Worm (Caenorhabditis elegans) whole organism, L4 larva: ENCODE data around the gene sox-4.
A peak's percentile ranks its signal among the peaks of the same experiment; 100 is the strongest.

Source experiments
- F37D6.2 ChIP-seq: sonication (generic microtip); optimal IDR thresholded peaks from 2 replicates; lab custom pipeline; 2016; ENCODE audit warnings: mild to moderate bottlenecking, missing genetic modification characterization, missing compliant biosample characterization
- F49E8.2 ChIP-seq: sonication (generic microtip); optimal IDR thresholded peaks from 2 replicates; lab custom pipeline; 2016; ENCODE audit warnings: missing compliant biosample characterization, mild to moderate bottlenecking, missing genetic modification characterization, borderline replicate concordance
- Y105C5A.15 ChIP-seq: fragments of 200-800 bp; sonication (Bioruptor generic); IDR thresholded peaks from 2 replicates; pipeline ENCODE4 v1.3.6; 2022; ENCODE audit warnings: missing genetic modification characterization, missing compliant biosample characterization
- Y48G9A.11 ChIP-seq: fragments of 200-800 bp; sonication (Bioruptor generic); IDR thresholded peaks from 2 replicates; pipeline ENCODE4 v1.3.6; 2022; ENCODE audit warnings: missing genetic modification reagents, missing genetic modification characterization, missing compliant biosample characterization
- ZK337.2 ChIP-seq: fragments of 200-800 bp; sonication (Bioruptor generic); IDR thresholded peaks from 2 replicates; pipeline ENCODE4 v1.3.6; 2022; ENCODE audit warnings: missing genetic modification reagents, missing genetic modification characterization, missing compliant biosample characterization
- aha-1 ChIP-seq: fragments of 150-350 bp; peaks from one replicate; lab custom pipeline; 2014; ENCODE audit warnings: missing biosample characterization, missing genetic modification characterization
- aly-2 ChIP-seq: sonication (generic microtip); optimal IDR thresholded peaks from 2 replicates; lab custom pipeline; 2018; ENCODE audit warnings: missing biosample characterization, missing genetic modification characterization
- ama-1 ChIP-seq: fragments of 150-350 bp; optimal IDR thresholded peaks from 2 replicates; lab custom pipeline; 2014; ENCODE audit warnings: inconsistent platforms, mixed read lengths
- attf-4 ChIP-seq: sonication (generic microtip); optimal IDR thresholded peaks from 3 replicates; lab custom pipeline; 2017; ENCODE audit warnings: missing biosample characterization, missing genetic modification characterization
- ceh-20 ChIP-seq: fragments of 200-800 bp; sonication (Bioruptor generic); IDR thresholded peaks from 2 replicates; pipeline ENCODE4 v1.3.6; 2022; ENCODE audit warnings: missing genetic modification reagents, missing genetic modification characterization, missing compliant biosample characterization
- ceh-62 ChIP-seq: sonication (generic microtip); optimal IDR thresholded peaks from 2 replicates; lab custom pipeline; 2017; ENCODE audit warnings: missing biosample characterization, missing genetic modification characterization
- ceh-82 ChIP-seq: sonication (generic microtip); optimal IDR thresholded peaks from 2 replicates; lab custom pipeline; 2017; ENCODE audit warnings: missing biosample characterization, missing genetic modification characterization
- daf-16 ChIP-seq, 3 experiments: sonication (generic microtip); optimal IDR thresholded peaks; 2 replicates each; lab custom pipeline; 2016 to 2017; ENCODE audit warnings: missing genetic modification characterization in 3 of 3, missing genetic modification reagents in 3 of 3, mild to moderate bottlenecking in 2 of 3, missing compliant biosample characterization in 2 of 3, missing biosample characterization in 1 of 3, moderate library complexity in 1 of 3
- dmd-6 ChIP-seq: fragments of 200-800 bp; sonication (Bioruptor generic); IDR thresholded peaks from 2 replicates; pipeline ENCODE4 v1.3.6; 2022; ENCODE audit warnings: missing genetic modification reagents, missing genetic modification characterization, missing compliant biosample characterization
- dpl-1 ChIP-seq: fragments of 150-350 bp; optimal IDR thresholded peaks from 2 replicates; lab custom pipeline; 2014; ENCODE audit warnings: missing biosample characterization, missing genetic modification reagents, missing genetic modification characterization
- duxl-1 ChIP-seq: sonication (generic microtip); optimal IDR thresholded peaks from 2 replicates; lab custom pipeline; 2016; ENCODE audit warnings: mild to moderate bottlenecking, missing genetic modification characterization, moderate library complexity, missing compliant biosample characterization; ENCODE audit not compliant: poor library complexity
- dve-1 ChIP-seq: sonication (generic microtip); optimal IDR thresholded peaks from 2 replicates; lab custom pipeline; 2017; ENCODE audit warnings: antibody characterized with exemption, mild to moderate bottlenecking, missing genetic modification characterization, missing compliant biosample characterization; ENCODE audit not compliant: insufficient read depth
- egl-27 ChIP-seq: sonication (generic microtip); optimal IDR thresholded peaks from 3 replicates; lab custom pipeline; 2017; ENCODE audit warnings: missing biosample characterization, missing genetic modification reagents, missing genetic modification characterization
- egl-43 ChIP-seq: fragments of 200-800 bp; sonication (Bioruptor generic); IDR thresholded peaks from 2 replicates; pipeline ENCODE4 v1.3.6; 2022; ENCODE audit warnings: missing genetic modification reagents, missing genetic modification characterization, missing compliant biosample characterization
- hif-1 ChIP-seq, 2 experiments: sonication (generic microtip); optimal IDR thresholded peaks; 2 replicates each; lab custom pipeline; 2016 to 2017; ENCODE audit warnings: missing compliant biosample characterization in 2 of 2, missing genetic modification characterization in 2 of 2, missing genetic modification reagents in 2 of 2, missing genotype in 2 of 2, mild to moderate bottlenecking in 1 of 2
- hlh-30 ChIP-seq: sonication (generic microtip); optimal IDR thresholded peaks from 2 replicates; lab custom pipeline; 2017; ENCODE audit warnings: antibody characterized with exemption, mild to moderate bottlenecking, missing genetic modification characterization, missing compliant biosample characterization; ENCODE audit not compliant: insufficient read depth
- hmg-1.1 ChIP-seq: fragments of 200-800 bp; sonication (Bioruptor generic); IDR thresholded peaks from 2 replicates; pipeline ENCODE4 v1.3.6; 2022; ENCODE audit warnings: missing genetic modification reagents, missing genetic modification characterization, missing compliant biosample characterization
- jun-1 ChIP-seq: fragments of 150-350 bp; optimal IDR thresholded peaks from 2 replicates; lab custom pipeline; 2014; ENCODE audit warnings: missing biosample characterization, missing genetic modification reagents, missing genetic modification characterization
- lin-13 ChIP-seq: fragments of 150-350 bp; optimal IDR thresholded peaks from 2 replicates; lab custom pipeline; 2014; ENCODE audit warnings: missing biosample characterization, missing genetic modification reagents, missing genetic modification characterization
- lin-15B ChIP-seq: fragments of 150-350 bp; sonication (generic microtip); optimal IDR thresholded peaks from 3 replicates; lab custom pipeline; 2014; ENCODE audit warnings: missing biosample characterization, missing genetic modification characterization
- lin-29 ChIP-seq: fragments of 200-800 bp; sonication (Bioruptor generic); IDR thresholded peaks from 2 replicates; pipeline ENCODE4 v1.3.6; 2022; ENCODE audit warnings: missing genetic modification reagents, missing genetic modification characterization, missing compliant biosample characterization
- lsy-2 ChIP-seq, 2 experiments: fragments of 150-350 bp in 1 of 2; sonication (generic microtip) in 1 of 2; optimal IDR thresholded peaks; 2 replicates each; lab custom pipeline; 2014 to 2017; ENCODE audit warnings: missing biosample characterization in 2 of 2, missing genetic modification characterization in 2 of 2
- madf-5 ChIP-seq, 2 experiments: fragments of 200-800 bp; sonication (Bioruptor generic); IDR thresholded peaks; 2 replicates each; pipeline ENCODE4 v1.3.6; 2022; ENCODE audit warnings: missing compliant biosample characterization in 2 of 2, missing genetic modification characterization in 2 of 2
- madf-9 ChIP-seq: fragments of 200-800 bp; sonication (Bioruptor generic); conservative IDR thresholded peaks from 2 replicates; pipeline ENCODE4 v1.3.6; 2022; ENCODE audit warnings: missing genetic modification reagents, missing genetic modification characterization, missing compliant biosample characterization
- mdl-1 ChIP-seq, 2 experiments: fragments of 150-350 bp in 1 of 2; sonication (generic microtip) in 1 of 2; optimal IDR thresholded peaks; 2 replicates each; lab custom pipeline; 2014 to 2017; ENCODE audit warnings: missing biosample characterization in 2 of 2, missing genetic modification characterization in 2 of 2
- mdt-29 ChIP-seq: fragments of 200-800 bp; sonication (Bioruptor generic); IDR thresholded peaks from 2 replicates; pipeline ENCODE4 v1.3.6; 2022; ENCODE audit warnings: missing genetic modification reagents, missing genetic modification characterization, missing compliant biosample characterization
- mep-1 ChIP-seq: fragments of 150-350 bp; sonication (generic microtip); optimal IDR thresholded peaks from 3 replicates; lab custom pipeline; 2014; ENCODE audit warnings: missing biosample characterization, missing genetic modification characterization
- mes-2 ChIP-seq: sonication (generic microtip); optimal IDR thresholded peaks from 2 replicates; lab custom pipeline; 2016; ENCODE audit warnings: missing genotype, mild to moderate bottlenecking, missing genetic modification characterization, missing compliant biosample characterization; ENCODE audit not compliant: poor library complexity, severe bottlenecking
- mxl-3 ChIP-seq: fragments of 200-800 bp; sonication (Bioruptor generic); optimal IDR thresholded peaks from 2 replicates; lab custom pipeline; 2018; ENCODE audit warnings: mild to moderate bottlenecking, missing genetic modification characterization, missing compliant biosample characterization
- nhr-102 ChIP-seq: sonication (generic microtip); optimal IDR thresholded peaks from 2 replicates; lab custom pipeline; 2016; ENCODE audit warnings: mild to moderate bottlenecking, missing genetic modification characterization, moderate library complexity, missing compliant biosample characterization
- nhr-11 ChIP-seq: fragments of 150-350 bp; optimal IDR thresholded peaks from 2 replicates; lab custom pipeline; 2014; ENCODE audit warnings: missing biosample characterization, missing genetic modification characterization
- nhr-28 ChIP-seq: fragments of 150-350 bp; optimal IDR thresholded peaks from 2 replicates; lab custom pipeline; 2014; ENCODE audit warnings: missing biosample characterization, missing genetic modification characterization
- nhr-6 ChIP-seq: fragments of 150-350 bp; optimal IDR thresholded peaks from 2 replicates; lab custom pipeline; 2014; ENCODE audit warnings: missing biosample characterization, missing genetic modification characterization
- rbr-2 ChIP-seq: sonication (generic microtip); optimal IDR thresholded peaks from 2 replicates; lab custom pipeline; 2016; ENCODE audit warnings: missing genotype, missing genetic modification characterization, missing compliant biosample characterization
- sdz-12 ChIP-seq: fragments of 200-800 bp; sonication (Bioruptor generic); optimal IDR thresholded peaks from 2 replicates; lab custom pipeline; 2018; ENCODE audit warnings: mild to moderate bottlenecking, missing genetic modification characterization, missing compliant biosample characterization
- set-16 ChIP-seq: fragments of 200-800 bp; sonication (Bioruptor generic); IDR thresholded peaks from 2 replicates; pipeline ENCODE4 v1.3.6; 2022; ENCODE audit warnings: missing genetic modification reagents, missing genetic modification characterization, missing compliant biosample characterization
- tag-97 ChIP-seq: fragments of 200-800 bp; sonication (Bioruptor generic); IDR thresholded peaks from 2 replicates; pipeline ENCODE4 v1.3.6; 2022; ENCODE audit warnings: missing genetic modification characterization, missing compliant biosample characterization
- tra-1 ChIP-seq: fragments of 200-800 bp; sonication (Bioruptor generic); IDR thresholded peaks from 2 replicates; pipeline ENCODE4 v1.3.6; 2022; ENCODE audit warnings: missing genetic modification reagents, missing genetic modification characterization, missing compliant biosample characterization
- unc-39 ChIP-seq: sonication (generic microtip); optimal IDR thresholded peaks from 2 replicates; lab custom pipeline; 2017; ENCODE audit warnings: missing biosample characterization, missing genetic modification characterization
- unc-62 ChIP-seq, 3 experiments: fragments of 150-350 bp in 1 of 3; sonication (generic microtip); optimal IDR thresholded peaks in 2 of 3; peaks in 1 of 3; 1 replicate in 1 of 3; 2 replicates in 2 of 3; lab custom pipeline; 2014 to 2017; ENCODE audit warnings: missing biosample characterization in 3 of 3, missing genetic modification characterization in 3 of 3, missing genetic modification reagents in 3 of 3, missing genotype in 1 of 3
- ztf-7 ChIP-seq: fragments of 150-350 bp; optimal IDR thresholded peaks from 2 replicates; lab custom pipeline; 2014; ENCODE audit warnings: missing biosample characterization, missing genetic modification characterization

Gene sox-4

DNA sequence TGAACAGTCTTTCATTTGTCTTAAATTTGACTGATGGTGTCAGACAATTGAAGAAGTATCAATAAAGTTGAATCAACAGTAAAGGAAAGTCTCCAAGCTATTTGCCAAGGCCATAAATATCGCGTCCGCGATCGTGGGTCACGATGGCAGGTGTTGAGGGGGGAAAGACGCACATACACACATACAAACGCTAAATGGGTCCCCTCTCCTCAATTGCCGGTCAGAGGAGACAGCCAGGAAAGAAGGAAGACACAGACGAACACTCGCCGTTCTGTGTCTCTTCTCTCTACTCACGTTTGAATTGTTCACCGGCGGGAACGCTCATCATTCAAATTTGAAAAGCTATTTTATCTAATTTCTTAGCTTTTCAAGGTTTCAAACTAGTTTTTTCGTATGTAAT is 32.1 kb upstream of the sox-4 start:
- TF ChIP-seq hmg-1.1 (GFP tag; lab: Robert Waterston, UW), result peak; percentile 45; the same call in 1 of the 2 replicates
- TF ChIP-seq jun-1, result no peak
- TF ChIP-seq nhr-102 (tag; lab: Kevin White, UChicago), result no peak
- peak in 1 of 2 experiments; percentile 25 for TF ChIP-seq hif-1 (tag; optimal IDR thresholded peaks at IDR 0.05; lab: Kevin White, UChicago)
- 0 out of 2 replicates have a peak, but pooled peaks have one; percentile 23 for TF ChIP-seq ceh-20
- TF ChIP-seq hlh-30 (tag; lab: Kevin White, UChicago), result peak; percentile 56
- no peak for TF ChIP-seq egl-27 (tag; lab: Kevin White, UChicago)
- TF ChIP-seq ama-1 (lab: Kevin White, UChicago), result peak; percentile 55
- TF ChIP-seq tra-1 (GFP tag; lab: Robert Waterston, UW), result no peak
- TF ChIP-seq unc-62 (GFP tag; optimal IDR thresholded peaks at IDR 0.05 in 1 of 2; lab: Kevin White, UChicago), result peak in 1 of 2 experiments; percentile 90
- TF ChIP-seq unc-62 (tag; optimal IDR thresholded peaks at IDR 0.05; lab: Kevin White, UChicago), result no peak
- TF ChIP-seq lin-15B, result no peak
- TF ChIP-seq nhr-11 (tag; lab: Kevin White, UChicago), result no peak
- TF ChIP-seq lin-13 (GFP tag; lab: Kevin White, UChicago), result peak; percentile 67
- TF ChIP-seq attf-4 (tag; lab: Kevin White, UChicago), result no peak
- peak; percentile 39; the same call in 1 of the 2 replicates for TF ChIP-seq madf-9
- peak; percentile 14 for TF ChIP-seq nhr-6 (tag; lab: Kevin White, UChicago)
- TF ChIP-seq nhr-28 (tag; lab: Kevin White, UChicago), result peak; percentile 28
- TF ChIP-seq rbr-2, result peak; percentile 19
- TF ChIP-seq mep-1, result peak; percentile 78
- TF ChIP-seq lsy-2 (tag; optimal IDR thresholded peaks at IDR 0.05; lab: Kevin White, UChicago), result peak in 1 of 2 experiments; percentile 48
- peak; percentile 38 for TF ChIP-seq mes-2 (tag; lab: Kevin White, UChicago)
- TF ChIP-seq egl-43 (GFP tag; lab: Robert Waterston, UW), result 0 out of 2 replicates have a peak, but pooled peaks have one; percentile 54
- TF ChIP-seq aha-1 (tag; lab: Kevin White, UChicago), result peak; percentile 94
- no peak for TF ChIP-seq ztf-7 (tag; lab: Kevin White, UChicago)
- no peak for TF ChIP-seq mdt-29 (GFP tag; lab: Robert Waterston, UW)
- TF ChIP-seq dpl-1 (GFP tag; lab: Kevin White, UChicago), result peak; percentile 50
- TF ChIP-seq ceh-82 (tag; lab: Kevin White, UChicago), result no peak
- no peak for TF ChIP-seq mxl-3
- no peak for TF ChIP-seq aly-2

DNA sequence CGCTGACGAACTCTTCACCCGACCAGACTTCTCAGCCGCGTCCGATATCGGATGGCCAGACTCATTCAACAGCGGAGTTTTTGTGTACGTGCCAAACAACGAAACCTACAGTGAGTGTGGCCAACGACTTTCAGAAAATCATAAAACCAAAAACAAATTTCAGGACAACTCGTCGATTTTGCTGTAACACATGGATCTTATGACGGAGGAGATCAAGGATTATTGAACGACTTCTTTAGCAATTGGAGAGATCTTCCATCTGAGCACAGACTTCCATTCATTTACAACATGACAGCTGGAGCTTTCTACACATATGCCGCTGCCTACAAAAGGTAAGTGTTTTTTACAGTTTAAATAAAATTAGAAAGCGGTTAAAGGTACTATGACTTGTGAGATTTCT is 29.3 kb upstream of the sox-4 start:
- no peak for TF ChIP-seq Y48G9A.11
- TF ChIP-seq aha-1 (tag; lab: Kevin White, UChicago), result peak; percentile 92

DNA sequence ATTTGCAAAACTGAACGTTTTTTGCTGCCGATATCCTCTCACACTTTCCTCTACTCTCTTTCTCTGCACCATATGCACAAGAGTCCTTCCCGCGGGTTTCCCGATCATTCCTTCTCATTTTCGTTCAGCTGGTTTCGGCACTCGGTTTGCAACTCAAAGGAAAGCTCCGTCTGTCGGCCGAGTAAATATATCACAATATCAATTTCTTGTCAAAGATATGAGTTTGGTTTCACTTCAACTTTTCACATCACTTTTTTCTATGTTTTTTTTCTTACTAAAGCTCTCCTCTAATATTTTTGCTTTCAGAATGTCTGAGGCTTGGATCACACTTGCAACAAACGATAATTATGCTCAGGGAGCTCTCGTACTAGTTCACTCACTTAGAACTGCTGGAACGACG is 28.5 kb upstream of the sox-4 start, which contains the start of gene gyg-1:
gyg-1 (plus strand) TSS at position 301 of the 400 bp plus-strand sequence.
- TF ChIP-seq ZK337.2 (GFP tag; lab: Robert Waterston, UW) (no peak), ceh-62 (tag; lab: Kevin White, UChicago) (no peak), attf-4 (tag; lab: Kevin White, UChicago) (no peak), unc-39 (tag; lab: Kevin White, UChicago) (no peak), madf-5 (GFP tag; IDR thresholded peaks at IDR 0.05; lab: Robert Waterston, UW) (no peak), lin-29 (GFP tag; lab: Robert Waterston, UW) (no peak), Y105C5A.15 (GFP tag; lab: Robert Waterston, UW) (no peak), set-16 (GFP tag; lab: Robert Waterston, UW) (no peak), dve-1 (no peak), mdl-1 (tag; optimal IDR thresholded peaks at IDR 0.05; lab: Kevin White, UChicago) (no peak), dmd-6 (GFP tag; lab: Robert Waterston, UW) (no peak), duxl-1 (tag; lab: Kevin White, UChicago) (no peak), F37D6.2 (tag; lab: Kevin White, UChicago) (no peak), sdz-12 (GFP tag; lab: Kevin White, UChicago) (no peak), daf-16 (GFP tag; optimal IDR thresholded peaks at IDR 0.05; lab: Kevin White, UChicago) (no peak), daf-16 (tag; optimal IDR thresholded peaks at IDR 0.05; lab: Kevin White, UChicago) (no peak), mep-1 (no peak), F49E8.2 (no peak), jun-1 (no peak), tag-97 (GFP tag; lab: Robert Waterston, UW) (no peak)
